Worm (Caenorhabditis elegans) whole organism, young adult: ENCODE data around the gene nhr-28.
A peak's percentile ranks its signal among the peaks of the same experiment; 100 is the strongest.

Experiments
- B0019.2 ChIP-seq: fragments of 200-800 bp; sonication (Bioruptor generic); conservative IDR thresholded peaks from 2 replicates; pipeline ENCODE4 v1.3.6; 2022; ENCODE audit warnings: missing genetic modification reagents, missing genetic modification characterization, missing compliant biosample characterization
- B0035.1 ChIP-seq: sonication (generic microtip); optimal IDR thresholded peaks from 2 replicates; lab custom pipeline; 2016; ENCODE audit warnings: missing genetic modification characterization, mild to moderate bottlenecking, missing compliant biosample characterization, missing genotype, missing genetic modification reagents
- B0261.1 ChIP-seq: sonication (generic microtip); optimal IDR thresholded peaks from 2 replicates; lab custom pipeline; 2016; ENCODE audit warnings: mild to moderate bottlenecking, missing genetic modification characterization, moderate library complexity, missing compliant biosample characterization
- C06A6.2 ChIP-seq: fragments of 200-800 bp; sonication (Bioruptor generic); conservative IDR thresholded peaks from 2 replicates; pipeline ENCODE4 v1.3.6; 2022; ENCODE audit warnings: missing genetic modification characterization, missing compliant biosample characterization
- F39B2.1 ChIP-seq: fragments of 200-800 bp; sonication (Bioruptor generic); IDR thresholded peaks from 2 replicates; pipeline ENCODE4 v1.3.6; 2022; ENCODE audit warnings: missing genetic modification reagents, missing genetic modification characterization, missing compliant biosample characterization
- T07F8.4 ChIP-seq: sonication (generic microtip); optimal IDR thresholded peaks from 2 replicates; lab custom pipeline; 2016; ENCODE audit warnings: mild to moderate bottlenecking, missing genetic modification characterization, moderate library complexity, missing compliant biosample characterization
- Y79H2A.3 ChIP-seq: fragments of 200-800 bp; sonication (Bioruptor generic); conservative IDR thresholded peaks from 2 replicates; pipeline ENCODE4 v1.3.6; 2022; ENCODE audit warnings: missing genetic modification reagents, missing genetic modification characterization, missing compliant biosample characterization
- ama-1 ChIP-seq, 3 experiments: fragments of 150-350 bp in 1 of 3; sonication (generic microtip) in 2 of 3; optimal IDR thresholded peaks; 2 replicates each; lab custom pipeline; 2014 to 2018; ENCODE audit warnings: missing biosample characterization in 2 of 3, missing genetic modification characterization in 2 of 3, missing genetic modification reagents in 2 of 3
- attf-5 ChIP-seq: fragments of 200-800 bp; sonication (Bioruptor generic); optimal IDR thresholded peaks from 2 replicates; lab custom pipeline; 2018; ENCODE audit warnings: mild to moderate bottlenecking, missing genetic modification characterization, missing compliant biosample characterization
- bed-1 ChIP-seq: fragments of 200-800 bp; sonication (Bioruptor generic); IDR thresholded peaks from 2 replicates; pipeline ENCODE4 v1.3.6; 2022; ENCODE audit warnings: missing genetic modification reagents, missing genetic modification characterization, missing compliant biosample characterization
- ceh-100 ChIP-seq: fragments of 200-800 bp; sonication (Bioruptor generic); IDR thresholded peaks from 2 replicates; pipeline ENCODE4 v1.3.6; 2022; ENCODE audit warnings: missing genetic modification reagents, missing genetic modification characterization, missing compliant biosample characterization
- ceh-58 ChIP-seq: fragments of 200-800 bp; sonication (Bioruptor generic); IDR thresholded peaks from 2 replicates; pipeline ENCODE4 v1.3.6; 2022; ENCODE audit warnings: missing genetic modification characterization, missing compliant biosample characterization
- ceh-79 ChIP-seq: sonication (generic microtip); optimal IDR thresholded peaks from 2 replicates; lab custom pipeline; 2017; ENCODE audit warnings: mild to moderate bottlenecking, missing genetic modification characterization, missing compliant biosample characterization
- chd-7 ChIP-seq: sonication (generic microtip); optimal IDR thresholded peaks from 2 replicates; lab custom pipeline; 2016; ENCODE audit warnings: mild to moderate bottlenecking, missing genetic modification characterization, moderate library complexity, missing compliant biosample characterization
- dpl-1 ChIP-seq: fragments of 150-350 bp; optimal IDR thresholded peaks from 2 replicates; lab custom pipeline; 2014; ENCODE audit warnings: missing biosample characterization, missing genetic modification reagents, missing genetic modification characterization
- egl-18 ChIP-seq: fragments of 200-800 bp; sonication (Bioruptor generic); IDR thresholded peaks from 2 replicates; pipeline ENCODE4 v1.3.6; 2022; ENCODE audit warnings: missing genetic modification reagents, missing genetic modification characterization, missing compliant biosample characterization
- egl-44 ChIP-seq: fragments of 200-800 bp; sonication (Bioruptor generic); IDR thresholded peaks from 2 replicates; pipeline ENCODE4 v1.3.6; 2022; ENCODE audit warnings: missing genetic modification reagents, missing genetic modification characterization, missing compliant biosample characterization
- egrh-3 ChIP-seq: fragments of 200-800 bp; sonication (Bioruptor generic); IDR thresholded peaks from 2 replicates; pipeline ENCODE4 v1.3.6; 2022; ENCODE audit warnings: missing genetic modification reagents, missing genetic modification characterization, missing compliant biosample characterization
- fkh-3 ChIP-seq: sonication (generic microtip); optimal IDR thresholded peaks from 2 replicates; lab custom pipeline; 2016; ENCODE audit warnings: mild to moderate bottlenecking, missing genetic modification characterization, missing compliant biosample characterization
- lin-54 ChIP-seq: fragments of 200-800 bp; sonication (Bioruptor generic); optimal IDR thresholded peaks from 2 replicates; lab custom pipeline; 2018; ENCODE audit warnings: mild to moderate bottlenecking, missing genetic modification characterization, missing compliant biosample characterization
- lsl-1 ChIP-seq: fragments of 200-800 bp; sonication (Bioruptor generic); optimal IDR thresholded peaks from 2 replicates; lab custom pipeline; 2018; ENCODE audit warnings: mild to moderate bottlenecking, missing genetic modification characterization, moderate library complexity, missing compliant biosample characterization
- mcd-1 ChIP-seq: fragments of 200-800 bp; sonication (Bioruptor generic); IDR thresholded peaks from 2 replicates; pipeline ENCODE4 v1.3.6; 2022; ENCODE audit warnings: missing genetic modification reagents, missing genetic modification characterization, missing compliant biosample characterization
- mel-28 ChIP-seq: sonication (generic microtip); optimal IDR thresholded peaks from 2 replicates; lab custom pipeline; 2016; ENCODE audit warnings: borderline replicate concordance, mild to moderate bottlenecking, missing genetic modification characterization, missing compliant biosample characterization
- nfya-2 ChIP-seq: fragments of 200-800 bp; sonication (Bioruptor generic); IDR thresholded peaks from 2 replicates; pipeline ENCODE4 v1.3.6; 2022; ENCODE audit warnings: missing genetic modification reagents, missing genetic modification characterization, missing compliant biosample characterization
- nfyb-1 ChIP-seq: fragments of 200-800 bp; sonication (Bioruptor generic); IDR thresholded peaks from 2 replicates; pipeline ENCODE4 v1.3.6; 2022; ENCODE audit warnings: missing genetic modification reagents, missing genetic modification characterization, missing compliant biosample characterization
- nhr-90 ChIP-seq: sonication (generic microtip); optimal IDR thresholded peaks from 2 replicates; lab custom pipeline; 2016; ENCODE audit warnings: missing genotype, mild to moderate bottlenecking, missing genetic modification characterization, missing compliant biosample characterization
- snpc-1.1 ChIP-seq: sonication (generic microtip); optimal IDR thresholded peaks from 2 replicates; lab custom pipeline; 2017; ENCODE audit warnings: missing genetic modification characterization, mild to moderate bottlenecking, missing compliant biosample characterization, antibody characterized with exemption, moderate library complexity, missing genotype, missing genetic modification reagents; ENCODE audit not compliant: insufficient read depth
- tbx-9 ChIP-seq: sonication (generic microtip); optimal IDR thresholded peaks from 2 replicates; lab custom pipeline; 2016; ENCODE audit warnings: borderline replicate concordance, missing genetic modification characterization, inconsistent platforms, missing compliant biosample characterization
- ztf-18 ChIP-seq: sonication (generic microtip); optimal IDR thresholded peaks from 2 replicates; lab custom pipeline; 2016; ENCODE audit warnings: missing genotype, mild to moderate bottlenecking, missing genetic modification characterization, missing compliant biosample characterization
- ztf-22 ChIP-seq: fragments of 200-800 bp; sonication (Bioruptor generic); optimal IDR thresholded peaks from 2 replicates; lab custom pipeline; 2018; ENCODE audit warnings: mild to moderate bottlenecking, missing genetic modification characterization, moderate library complexity, missing compliant biosample characterization

nhr-28 gene

DNA sequence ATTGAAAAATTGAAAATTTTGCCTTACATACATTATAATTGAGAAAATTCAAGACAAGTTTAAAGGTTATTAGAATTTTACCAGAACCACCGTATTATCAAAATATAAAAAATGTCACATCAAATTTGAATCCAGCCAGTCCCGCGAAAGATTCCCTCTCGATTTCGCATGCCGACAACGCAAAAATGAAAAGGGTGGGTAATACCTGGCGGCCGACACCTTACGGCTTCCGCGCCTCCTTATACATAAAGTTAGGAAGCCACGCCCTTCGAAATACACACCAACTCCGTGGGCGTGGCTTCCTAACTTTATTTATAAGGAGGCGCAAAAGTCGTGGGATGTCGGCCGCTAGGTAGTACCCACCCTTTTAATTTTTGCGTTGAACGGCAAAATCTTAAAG, 2.8 kb downstream of the nhr-28 start (continued):
- TF ChIP-seq B0019.2 (no peak), lin-54 (GFP tag; lab: Kevin White, UChicago) (no peak), lsl-1 (GFP tag; lab: Kevin White, UChicago) (no peak), ceh-79 (tag; lab: Kevin White, UChicago) (no peak), F39B2.1 (no peak), egl-18 (no peak), chd-7 (tag; lab: Kevin White, UChicago) (no peak), dpl-1 (GFP tag; lab: Kevin White, UChicago) (no peak), fkh-3 (tag; lab: Kevin White, UChicago) (no peak), ama-1 (optimal IDR thresholded peaks at IDR 0.05; lab: Kevin White, UChicago) (no peak), ama-1 (GFP tag; optimal IDR thresholded peaks at IDR 0.05; lab: Kevin White, UChicago) (no peak), T07F8.4 (tag; lab: Kevin White, UChicago) (no peak), Y79H2A.3 (GFP tag; lab: Robert Waterston, UW) (no peak), B0035.1 (tag; lab: Kevin White, UChicago) (no peak), nhr-90 (tag; lab: Kevin White, UChicago) (no peak), C06A6.2 (GFP tag; lab: Robert Waterston, UW) (no peak), egrh-3 (no peak), snpc-1.1 (tag; lab: Kevin White, UChicago) (peak; percentile 78), B0261.1 (tag; lab: Kevin White, UChicago) (no peak), ztf-18 (no peak), ceh-58 (no peak), mcd-1 (GFP tag; lab: Robert Waterston, UW) (peak; percentile 15; the same call in 1 of the 2 replicates), mel-28 (tag; lab: Kevin White, UChicago) (no peak)

- 0 out of 2 replicates have a peak, but pooled peaks have one; percentile 36 for TF ChIP-seq nfyb-1 (GFP tag; lab: Robert Waterston, UW)
- no peak for TF ChIP-seq attf-5
- TF ChIP-seq nfya-2, result no peak
Measured at ce11 chrX:16361001-16361400, 6.2 kb downstream of the nhr-28 start.

DNA sequence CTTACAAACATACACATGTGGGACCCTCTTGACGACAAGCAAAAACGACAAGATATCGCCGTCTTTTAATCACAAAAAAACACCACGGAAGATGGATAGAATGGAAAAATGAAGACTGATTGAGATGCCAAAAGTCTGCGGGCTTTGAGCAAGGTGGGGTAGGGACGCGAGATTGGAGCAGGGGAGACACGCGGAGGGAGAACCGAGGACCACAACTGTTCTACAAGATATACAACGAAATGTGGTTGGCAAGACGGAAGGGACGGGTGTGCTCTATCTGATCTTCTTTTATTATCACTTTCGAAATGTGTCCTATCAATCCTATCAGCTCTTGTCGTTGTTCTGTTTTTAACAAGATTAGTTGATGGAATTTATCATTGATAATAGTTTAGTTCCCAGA, 8.9 kb downstream of the nhr-28 start:
- TF ChIP-seq nhr-90 (tag; lab: Kevin White, UChicago), result no peak
- no peak for TF ChIP-seq ceh-100 (GFP tag; lab: Robert Waterston, UW)
- no peak for TF ChIP-seq snpc-1.1 (tag; lab: Kevin White, UChicago)
- TF ChIP-seq mcd-1 (GFP tag; lab: Robert Waterston, UW), result no peak
- TF ChIP-seq lsl-1 (GFP tag; lab: Kevin White, UChicago), result no peak

DNA sequence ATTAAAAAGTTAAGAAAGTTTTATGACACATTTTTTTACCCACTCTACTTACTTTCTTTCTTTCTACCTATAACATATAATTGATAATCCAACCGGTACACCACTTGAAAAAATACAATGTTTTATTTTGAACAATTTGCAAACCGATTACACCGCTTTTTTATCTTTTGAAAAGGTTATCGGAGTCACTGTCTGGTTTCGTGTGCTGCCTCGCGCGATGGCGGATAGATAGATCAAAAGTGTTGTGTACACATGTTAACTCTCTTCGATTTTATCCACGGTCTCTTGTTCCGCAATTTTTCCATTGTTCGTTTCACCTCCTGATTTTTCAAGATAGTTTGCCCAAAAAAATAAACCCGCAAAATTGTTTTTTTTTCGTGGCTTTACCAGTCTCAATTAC, 11.7 kb downstream of the nhr-28 start:
- no peak for TF ChIP-seq nhr-90 (tag; lab: Kevin White, UChicago)
- TF ChIP-seq F39B2.1, result no peak
- TF ChIP-seq ztf-22 (GFP tag; lab: Kevin White, UChicago), result no peak
- no peak for TF ChIP-seq nfyb-1 (GFP tag; lab: Robert Waterston, UW)
- TF ChIP-seq, all 124 proteins: peak for 0

DNA sequence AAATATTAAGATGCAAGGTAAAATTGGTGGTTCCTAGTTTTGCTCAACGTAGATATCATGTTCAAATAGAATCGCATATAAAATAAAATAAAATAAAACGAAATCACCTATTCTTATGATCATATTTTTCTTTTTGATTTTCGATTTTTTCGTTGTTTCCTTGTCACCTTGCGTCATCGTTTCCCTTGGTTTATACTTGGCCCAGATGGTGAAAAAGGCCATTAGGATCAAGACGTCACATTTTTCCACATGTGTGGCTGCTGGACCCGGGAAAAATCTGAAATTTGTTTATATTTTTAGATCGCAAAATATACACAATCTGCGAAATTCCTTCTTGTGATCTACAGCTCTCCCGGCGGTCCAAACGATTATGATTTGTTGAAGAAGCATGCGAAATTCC, 12.2 kb downstream of the nhr-28 start, which contains the start of gene ace-1:
Gene ace-1, plus strand, starts transcription at position 301 of the 400 bp plus-strand sequence.
- TF ChIP-seq bed-1, result no peak
- TF ChIP-seq egl-44, result no peak
- TF ChIP-seq tbx-9 (tag; lab: Kevin White, UChicago), result no peak
